Fruit fly (Drosophila melanogaster) whole organism, embryonic: ENCODE measurements around the gene Tlk.

Experiments
- Asciz ChIP-seq: fragments of 200-800 bp; sonication (Bioruptor generic); optimal IDR thresholded peaks from 2 replicates; lab custom pipeline; 2017; ENCODE audit warnings: missing biosample characterization, mild to moderate bottlenecking, missing genetic modification characterization, missing genetic modification reagents
- CG11247 ChIP-seq: fragments of 200-800 bp; sonication (Bioruptor generic); IDR thresholded peaks from 2 replicates; pipeline ENCODE4 v1.3.6; 2022; ENCODE audit warnings: missing biosample characterization, missing genetic modification characterization
- CG11456 ChIP-seq: fragments of 200-800 bp; sonication (Bioruptor generic); IDR thresholded peaks from 3 replicates; pipeline ENCODE4 v1.3.6; 2022; ENCODE audit warnings: missing biosample characterization, missing genetic modification characterization
- CG12155 ChIP-seq: fragments of 200-800 bp; sonication (Bioruptor generic); optimal IDR thresholded peaks from 3 replicates; lab custom pipeline; 2016; ENCODE audit warnings: missing biosample characterization, missing genetic modification characterization
- CG12219 ChIP-seq: fragments of 200-800 bp; sonication (Bioruptor generic); optimal IDR thresholded peaks from 3 replicates; lab custom pipeline; 2018; ENCODE audit warnings: missing biosample characterization, mild to moderate bottlenecking, missing genetic modification characterization
- CG13287 ChIP-seq: fragments of 200-800 bp; sonication (Bioruptor generic); IDR thresholded peaks from 2 replicates; pipeline ENCODE4 v1.3.6; 2022; ENCODE audit warnings: missing biosample characterization, missing genetic modification characterization; ENCODE audit not compliant: partially characterized antibody
- CG14860 ChIP-seq: fragments of 200-800 bp; sonication (Bioruptor generic); IDR thresholded peaks from 3 replicates; pipeline ENCODE4 v1.3.6; 2022; ENCODE audit warnings: missing biosample characterization, missing genetic modification characterization; ENCODE audit not compliant: partially characterized antibody
- CG15601 ChIP-seq: fragments of 200-800 bp; sonication (Bioruptor generic); optimal IDR thresholded peaks from 3 replicates; lab custom pipeline; 2019; ENCODE audit warnings: missing biosample characterization, mild to moderate bottlenecking, missing genetic modification characterization, moderate library complexity
- CG17186 ChIP-seq: fragments of 200-800 bp; sonication (Bioruptor generic); optimal IDR thresholded peaks from 3 replicates; lab custom pipeline; 2017; ENCODE audit warnings: missing biosample characterization, missing genetic modification reagents, missing genetic modification characterization
- CG18476 ChIP-seq: fragments of 200-800 bp; sonication (Bioruptor generic); optimal IDR thresholded peaks from 2 replicates; lab custom pipeline; 2016; ENCODE audit warnings: missing biosample characterization, mild to moderate bottlenecking, missing genetic modification characterization
- CG18599 ChIP-seq: fragments of 200-800 bp; sonication (Bioruptor generic); optimal IDR thresholded peaks from 3 replicates; lab custom pipeline; 2017; ENCODE audit warnings: missing biosample characterization, missing genetic modification characterization, mild to moderate bottlenecking, moderate library complexity, missing genetic modification reagents
- CG2202 ChIP-seq: fragments of 200-800 bp; sonication (Bioruptor generic); optimal IDR thresholded peaks from 2 replicates; lab custom pipeline; 2018; ENCODE audit warnings: missing biosample characterization, mild to moderate bottlenecking, missing genetic modification characterization
- CG33557 ChIP-seq: fragments of 200-800 bp; sonication (Bioruptor generic); optimal IDR thresholded peaks from 2 replicates; lab custom pipeline; 2019; ENCODE audit warnings: missing biosample characterization, mild to moderate bottlenecking, missing genetic modification characterization, moderate library complexity
- CG42726 ChIP-seq: fragments of 200-800 bp; sonication (Bioruptor generic); IDR thresholded peaks from 2 replicates; pipeline ENCODE4 v1.3.6; 2022; ENCODE audit warnings: missing biosample characterization, missing genetic modification characterization; ENCODE audit not compliant: partially characterized antibody
- CG4282 ChIP-seq: fragments of 200-800 bp; sonication (Bioruptor generic); optimal IDR thresholded peaks from 2 replicates; lab custom pipeline; 2016; ENCODE audit warnings: missing biosample characterization, missing genetic modification characterization
- CG4328 ChIP-seq: fragments of 200-800 bp; sonication (Bioruptor generic); optimal IDR thresholded peaks from 3 replicates; lab custom pipeline; 2017; ENCODE audit warnings: missing biosample characterization, missing genetic modification reagents, missing genetic modification characterization
- CG4404 ChIP-seq: fragments of 200-800 bp; sonication (Bioruptor generic); IDR thresholded peaks from 2 replicates; pipeline ENCODE4 v1.3.6; 2022; ENCODE audit warnings: missing biosample characterization, missing genetic modification characterization
- CG6254 ChIP-seq: fragments of 200-800 bp; sonication (Bioruptor generic); optimal IDR thresholded peaks from 3 replicates; lab custom pipeline; 2017; ENCODE audit warnings: mild to moderate bottlenecking, missing biosample characterization, missing genetic modification reagents, missing genetic modification characterization
- CG6272 ChIP-seq: fragments of 200-800 bp; sonication (Bioruptor generic); IDR thresholded peaks from 2 replicates; pipeline ENCODE4 v1.3.6; 2022; ENCODE audit warnings: missing biosample characterization, missing genetic modification characterization
- CG6654 ChIP-seq: fragments of 200-800 bp; sonication (Bioruptor generic); optimal IDR thresholded peaks from 2 replicates; lab custom pipeline; 2017; ENCODE audit warnings: missing biosample characterization, mild to moderate bottlenecking, missing genetic modification characterization
- CG7556 ChIP-seq: fragments of 200-800 bp; sonication (Bioruptor generic); optimal IDR thresholded peaks from 2 replicates; lab custom pipeline; 2017; ENCODE audit warnings: missing biosample characterization, mild to moderate bottlenecking, missing genetic modification characterization
- CG8924 ChIP-seq: fragments of 200-800 bp; optimal IDR thresholded peaks from 3 replicates; lab custom pipeline; 2019; ENCODE audit warnings: missing biosample characterization, mild to moderate bottlenecking, missing genetic modification characterization, moderate library complexity
- Deaf1 ChIP-seq: fragments of 200-800 bp; optimal IDR thresholded peaks from 3 replicates; lab custom pipeline; 2019; ENCODE audit warnings: missing biosample characterization, mild to moderate bottlenecking, missing genetic modification characterization, moderate library complexity
- Dek ChIP-seq: fragments of 200-800 bp; sonication (Bioruptor generic); optimal IDR thresholded peaks from 3 replicates; lab custom pipeline; 2019; ENCODE audit warnings: missing biosample characterization, mild to moderate bottlenecking, missing genetic modification characterization, moderate library complexity
- GATAe ChIP-seq: fragments of 200-800 bp; sonication (Bioruptor generic); conservative IDR thresholded peaks from 2 replicates; pipeline ENCODE4 v1.3.6; 2022; ENCODE audit warnings: missing biosample characterization, missing genetic modification characterization
- Gug ChIP-seq: fragments of 200-800 bp; sonication (Bioruptor generic); IDR thresholded peaks from 4 replicates; pipeline ENCODE4 v1.3.6; 2022; ENCODE audit warnings: missing biosample characterization, missing genetic modification characterization
- Hr39 ChIP-seq: fragments of >200 bp; optimal IDR thresholded peaks from 2 replicates; lab custom pipeline; 2017
- Mes4 ChIP-seq: fragments of 200-800 bp; sonication (Bioruptor generic); optimal IDR thresholded peaks from 2 replicates; lab custom pipeline; 2016; ENCODE audit warnings: missing biosample characterization, missing genetic modification characterization
- NfI ChIP-seq: fragments of 200-800 bp; sonication (Bioruptor generic); optimal IDR thresholded peaks from 3 replicates; lab custom pipeline; 2018; ENCODE audit warnings: missing biosample characterization, mild to moderate bottlenecking, missing genetic modification characterization, moderate library complexity
- Oli ChIP-seq: fragments of 200-800 bp; sonication (Bioruptor generic); optimal IDR thresholded peaks from 2 replicates; lab custom pipeline; 2018; ENCODE audit warnings: missing biosample characterization, mild to moderate bottlenecking, missing genetic modification characterization, moderate library complexity
- Poxn ChIP-seq: fragments of 200-800 bp; sonication (Bioruptor generic); IDR thresholded peaks from 2 replicates; pipeline ENCODE4 v1.3.6; 2022; ENCODE audit warnings: missing biosample characterization, missing genetic modification characterization
- Sox102F ChIP-seq: fragments of 200-800 bp; sonication (Bioruptor generic); optimal IDR thresholded peaks from 2 replicates; lab custom pipeline; 2018; ENCODE audit warnings: missing biosample characterization, mild to moderate bottlenecking, missing genetic modification characterization, moderate library complexity
- az2 ChIP-seq: fragments of 200-800 bp; sonication (Bioruptor generic); optimal IDR thresholded peaks from 3 replicates; lab custom pipeline; 2016; ENCODE audit warnings: missing biosample characterization, missing genetic modification characterization
- bigmax ChIP-seq: fragments of 200-800 bp; sonication (Bioruptor generic); optimal IDR thresholded peaks from 2 replicates; lab custom pipeline; 2018; ENCODE audit warnings: missing biosample characterization, mild to moderate bottlenecking, missing genetic modification characterization
- cad ChIP-seq: fragments of >200 bp; optimal IDR thresholded peaks from 2 replicates; lab custom pipeline; 2017; ENCODE audit warnings: missing biosample characterization, missing genetic modification characterization
- cas ChIP-seq: fragments of 200-800 bp; sonication (Bioruptor generic); IDR thresholded peaks from 2 replicates; pipeline ENCODE4 v1.3.6; 2022; ENCODE audit warnings: missing biosample characterization, missing genetic modification characterization
- cato ChIP-seq: fragments of 200-800 bp; sonication (Bioruptor generic); optimal IDR thresholded peaks from 2 replicates; lab custom pipeline; 2016; ENCODE audit warnings: missing biosample characterization, missing genetic modification characterization, borderline replicate concordance
- crc ChIP-seq: fragments of 200-800 bp; sonication (Bioruptor generic); optimal IDR thresholded peaks from 2 replicates; lab custom pipeline; 2016; ENCODE audit warnings: missing biosample characterization, missing genetic modification characterization
- croc ChIP-seq: fragments of 200-800 bp; sonication (Bioruptor generic); conservative IDR thresholded peaks from 3 replicates; pipeline ENCODE4 v1.3.6; 2022; ENCODE audit warnings: missing biosample characterization, missing genetic modification characterization
- dan ChIP-seq: fragments of 200-800 bp; sonication (Bioruptor generic); IDR thresholded peaks from 2 replicates; pipeline ENCODE4 v1.3.6; 2022; ENCODE audit warnings: missing biosample characterization, missing genetic modification characterization
- dati ChIP-seq: fragments of 200-800 bp; sonication (Bioruptor generic); IDR thresholded peaks from 2 replicates; pipeline ENCODE4 v1.3.6; 2022; ENCODE audit warnings: missing biosample characterization, missing genetic modification characterization
- hbn ChIP-seq: fragments of 200-800 bp; sonication (Bioruptor generic); IDR thresholded peaks from 2 replicates; pipeline ENCODE4 v1.3.6; 2022; ENCODE audit warnings: missing biosample characterization, missing genetic modification characterization; ENCODE audit not compliant: partially characterized antibody
- ind ChIP-seq: fragments of 200-800 bp; sonication (Bioruptor generic); optimal IDR thresholded peaks from 3 replicates; lab custom pipeline; 2016; ENCODE audit warnings: missing biosample characterization, missing genetic modification characterization
- kah ChIP-seq: fragments of 200-800 bp; sonication (Bioruptor generic); optimal IDR thresholded peaks from 2 replicates; lab custom pipeline; 2018; ENCODE audit warnings: missing biosample characterization, mild to moderate bottlenecking, missing genetic modification characterization
- lab ChIP-seq: fragments of 200-800 bp; sonication (Bioruptor generic); optimal IDR thresholded peaks from 3 replicates; lab custom pipeline; 2017; ENCODE audit warnings: missing biosample characterization, missing genetic modification characterization, mild to moderate bottlenecking, moderate library complexity, missing genetic modification reagents
- nerfin-1 ChIP-seq: fragments of 200-800 bp; sonication (Bioruptor generic); optimal IDR thresholded peaks from 3 replicates; lab custom pipeline; 2019; ENCODE audit warnings: missing biosample characterization, mild to moderate bottlenecking, missing genetic modification characterization, moderate library complexity
- slbo ChIP-seq: fragments of 200-800 bp; sonication (Bioruptor generic); IDR thresholded peaks from 2 replicates; pipeline ENCODE4 v1.3.6; 2022; ENCODE audit warnings: missing biosample characterization, missing genetic modification characterization
- stc ChIP-seq: fragments of 200-800 bp; sonication (Bioruptor generic); IDR thresholded peaks from 2 replicates; pipeline ENCODE4 v1.3.6; 2022; ENCODE audit warnings: missing biosample characterization, missing genetic modification characterization
- stwl ChIP-seq: fragments of 200-800 bp; sonication (Bioruptor generic); optimal IDR thresholded peaks from 3 replicates; lab custom pipeline; 2018; ENCODE audit warnings: missing biosample characterization, mild to moderate bottlenecking, missing genetic modification characterization, moderate library complexity
- tap ChIP-seq: fragments of 200-800 bp; optimal IDR thresholded peaks from 3 replicates; lab custom pipeline; 2019; ENCODE audit warnings: missing biosample characterization, mild to moderate bottlenecking, missing genetic modification characterization, moderate library complexity
- tgo ChIP-seq: fragments of 200-800 bp; sonication (Bioruptor generic); IDR thresholded peaks from 3 replicates; pipeline ENCODE4 v1.3.6; 2022; ENCODE audit warnings: missing biosample characterization, missing genetic modification characterization
- ttk ChIP-seq: fragments of 200-800 bp; sonication (Bioruptor generic); IDR thresholded peaks from 2 replicates; pipeline ENCODE4 v2.1.2; 2022; ENCODE audit warnings: missing biosample characterization, missing genetic modification characterization

The Tlk gene

dm6 chrX:3704204-3704660, 15.6 kb upstream of the Tlk start (continued):
- TF ChIP-seq bigmax (GFP tag; lab: Kevin White, UChicago): no peak
- no peak for TF ChIP-seq Oli (tag; lab: Kevin White, UChicago)
- no peak; the same call in 2 of the 3 replicates for TF ChIP-seq CG14860
- TF ChIP-seq croc (GFP tag; lab: Robert Waterston, UW): no peak
- no peak for TF ChIP-seq CG11456
- no peak for TF ChIP-seq Deaf1
- no peak for TF ChIP-seq CG6654 (GFP tag; lab: Kevin White, UChicago)
- TF ChIP-seq CG18476 (GFP tag; lab: Kevin White, UChicago): no peak
- no peak for TF ChIP-seq CG4282 (GFP tag; lab: Kevin White, UChicago)
- TF ChIP-seq dan (GFP tag; lab: Robert Waterston, UW): no peak
- TF ChIP-seq CG2202: no peak
- no peak for TF ChIP-seq CG4328
- TF ChIP-seq CG6254 (GFP tag; lab: Kevin White, UChicago): peak; percentile 2
- TF ChIP-seq CG8924 (tag; lab: Kevin White, UChicago): peak; percentile 29
- no peak for TF ChIP-seq GATAe (GFP tag; lab: Robert Waterston, UW)
- no peak for TF ChIP-seq CG6272 (GFP tag; lab: Robert Waterston, UW)
- TF ChIP-seq cad: no peak
- no peak for TF ChIP-seq Sox102F (GFP tag; lab: Kevin White, UChicago)
- no peak for TF ChIP-seq Poxn
- TF ChIP-seq az2: no peak
- TF ChIP-seq CG42726: no peak
- no peak for TF ChIP-seq NfI (GFP tag; lab: Kevin White, UChicago)
- TF ChIP-seq CG15601 (tag; lab: Kevin White, UChicago): no peak
- TF ChIP-seq Asciz (GFP tag; lab: Kevin White, UChicago): peak; percentile 4
- no peak for TF ChIP-seq stc (GFP tag; lab: Robert Waterston, UW)
- TF ChIP-seq ttk (GFP tag; lab: Robert Waterston, UW): no peak
- no peak for TF ChIP-seq Gug (GFP tag; lab: Robert Waterston, UW)
- TF ChIP-seq CG4404 (GFP tag; lab: Robert Waterston, UW): no peak
- TF ChIP-seq cato (GFP tag; lab: Kevin White, UChicago): no peak
- TF ChIP-seq slbo (GFP tag; lab: Robert Waterston, UW): no peak
- TF ChIP-seq CG18599: no peak
- no peak for TF ChIP-seq CG33557 (GFP tag; lab: Kevin White, UChicago)
- no peak for TF ChIP-seq tap (tag; lab: Kevin White, UChicago)
- TF ChIP-seq CG12155: no peak
- TF ChIP-seq hbn (GFP tag; lab: Robert Waterston, UW): peak; percentile 59
- no peak for TF ChIP-seq CG17186 (GFP tag; lab: Kevin White, UChicago)
- peak; percentile 78 for TF ChIP-seq CG13287 (GFP tag; lab: Robert Waterston, UW)
- TF ChIP-seq kah (GFP tag; lab: Kevin White, UChicago): no peak
- no peak for TF ChIP-seq CG11247
- TF ChIP-seq stwl (tag; lab: Kevin White, UChicago): peak; percentile 35
- TF ChIP-seq Mes4 (GFP tag; lab: Kevin White, UChicago): peak; percentile 9
- TF ChIP-seq crc (GFP tag; lab: Kevin White, UChicago): no peak
- no peak for TF ChIP-seq lab (GFP tag; lab: Kevin White, UChicago)
- TF ChIP-seq CG7556 (GFP tag; lab: Kevin White, UChicago): peak; percentile 8
- TF ChIP-seq Dek (tag; lab: Kevin White, UChicago): no peak
- TF ChIP-seq cas: no peak
- TF ChIP-seq dati (GFP tag; lab: Robert Waterston, UW): no peak
- TF ChIP-seq CG12219 (GFP tag; lab: Kevin White, UChicago): no peak
- no peak for TF ChIP-seq ind (GFP tag; lab: Kevin White, UChicago)
- TF ChIP-seq tgo (GFP tag; lab: Robert Waterston, UW): no peak
- no peak for TF ChIP-seq Hr39 (lab: Kevin White, UChicago)
- TF ChIP-seq nerfin-1 (tag; lab: Kevin White, UChicago): peak; percentile 89
